Fruit fly (Drosophila melanogaster): ENCODE data around the gene Arfrp1.

Gene Arfrp1

DNA sequence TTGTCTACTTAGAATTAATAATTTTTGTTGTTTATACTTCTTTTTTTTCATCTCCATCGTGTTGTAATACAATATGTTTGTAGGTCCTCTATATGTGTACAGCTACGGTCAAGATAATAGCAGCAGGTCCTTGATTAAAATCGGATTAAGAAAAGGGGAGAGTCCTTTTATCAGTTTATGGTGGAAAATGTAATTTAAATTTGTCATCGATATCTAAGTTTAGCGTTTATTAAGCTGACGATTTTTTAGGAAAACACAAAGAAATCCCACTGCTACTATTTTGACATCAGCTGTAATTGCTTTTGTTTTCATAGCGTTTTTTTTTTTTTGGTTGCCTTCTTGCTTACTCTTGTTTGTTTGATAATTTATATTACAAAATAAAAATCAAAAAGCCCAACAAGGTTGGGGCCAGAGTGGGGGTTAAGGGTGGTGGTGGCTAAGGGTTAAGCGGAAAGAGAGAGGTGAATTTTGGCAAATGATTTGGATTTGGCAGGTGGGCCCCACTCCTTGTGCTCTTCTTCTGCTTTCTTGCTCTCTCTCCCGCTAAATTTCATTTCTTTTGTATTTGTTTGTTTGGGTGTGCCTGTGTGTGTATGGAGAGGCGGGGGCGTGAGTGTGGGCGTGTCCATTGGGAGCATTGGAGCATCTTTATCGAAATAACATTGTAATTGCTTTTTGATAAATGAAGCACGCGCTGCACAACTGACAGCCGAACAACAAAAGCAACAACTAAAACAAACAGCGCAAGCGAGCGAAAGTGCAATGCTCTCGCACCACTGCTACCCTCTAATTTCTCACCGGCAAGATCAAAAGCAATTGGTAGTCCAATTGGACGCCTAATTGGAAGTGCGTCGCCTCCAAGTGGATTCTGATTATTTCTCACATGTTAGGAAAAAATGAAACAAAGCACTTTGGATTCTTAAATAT, 14.2 kb downstream of the Arfrp1 start (continued):
- TF ChIP-seq CG7745 (tag; optimal IDR thresholded peaks at IDR 0.05) (no peak), MBD-R2 (GFP tag; IDR thresholded peaks at IDR 0.05) (no peak), exex (tag; optimal IDR thresholded peaks at IDR 0.05) (no peak), grau (tag; optimal IDR thresholded peaks at IDR 0.05) (peak; percentile 56), nerfin-1 (tag; optimal IDR thresholded peaks at IDR 0.05) (peak; percentile 6), CG10147 (GFP tag; optimal IDR thresholded peaks at IDR 0.05) (peak; percentile 15), fd96Cb (tag; optimal IDR thresholded peaks at IDR 0.05) (peak; percentile 49), B-H2 (GFP tag; optimal IDR thresholded peaks at IDR 0.05) (no peak), Fer1 (GFP tag; optimal IDR thresholded peaks at IDR 0.05) (peak; percentile 52), CG13424 (tag; optimal IDR thresholded peaks at IDR 0.05) (peak; percentile 50), ranshi (GFP tag; IDR thresholded peaks at IDR 0.05) (no peak), CG3407 (GFP tag; optimal IDR thresholded peaks at IDR 0.05) (no peak), MTF-1 (GFP tag; optimal IDR thresholded peaks at IDR 0.05; ENCODE audit: borderline replicate concordance) (no peak), NfI (GFP tag; optimal IDR thresholded peaks at IDR 0.05) (peak; percentile 28), CG11247 (GFP tag; IDR thresholded peaks at IDR 0.05) (no peak), Meics (GFP tag; optimal IDR thresholded peaks at IDR 0.05) (peak; percentile 60), CG1647 (GFP tag; optimal IDR thresholded peaks at IDR 0.05) (peak; percentile 19), pan (optimal IDR thresholded peaks at IDR 0.05) (no peak), pan (GFP tag; optimal IDR thresholded peaks at IDR 0.05 in 1 of 2, IDR thresholded peaks at IDR 0.05 in 1 of 2) (peak in 1 of 2 experiments; percentile 50), MESR4 (GFP tag; optimal IDR thresholded peaks at IDR 0.05) (no peak), HLH54F (GFP tag; optimal IDR thresholded peaks at IDR 0.05) (no peak), kni (GFP tag; optimal IDR thresholded peaks at IDR 0.05) (no peak), btn (GFP tag; optimal IDR thresholded peaks at IDR 0.05) (no peak), CG17612 (GFP tag; IDR thresholded peaks at IDR 0.05) (no peak), CG11696 (GFP tag; IDR thresholded peaks at IDR 0.05) (peak; percentile 87), sqz (GFP tag; optimal IDR thresholded peaks at IDR 0.05) (no peak), CG43689 (GFP tag; IDR thresholded peaks at IDR 0.05) (no peak), CG8478 (optimal IDR thresholded peaks at IDR 0.05) (no peak), CG34376 (GFP tag; optimal IDR thresholded peaks at IDR 0.05) (no peak), Abd-B (GFP tag; optimal IDR thresholded peaks at IDR 0.05) (no peak), CG15073 (GFP tag; optimal IDR thresholded peaks at IDR 0.05) (no peak), CG2120 (GFP tag; optimal IDR thresholded peaks at IDR 0.05) (peak; percentile 68), en (GFP tag; optimal IDR thresholded peaks at IDR 0.05) (no peak), phol (tag; optimal IDR thresholded peaks at IDR 0.05) (peak; percentile 54), Doc2 (GFP tag; IDR thresholded peaks at IDR 0.05) (no peak), fu2 (GFP tag; optimal IDR thresholded peaks at IDR 0.05) (no peak), pho (GFP tag; optimal IDR thresholded peaks at IDR 0.05) (peak; percentile 6), CG18476 (GFP tag; optimal IDR thresholded peaks at IDR 0.05) (no peak), CG4730 (GFP tag; IDR thresholded peaks at IDR 0.05) (no peak; the same call in 1 of the 2 replicates), zen2 (GFP tag; IDR thresholded peaks at IDR 0.05; ENCODE audit: partially characterized antibody) (no peak), her (GFP tag; optimal IDR thresholded peaks at IDR 0.05) (no peak), Ada2b (GFP tag; IDR thresholded peaks at IDR 0.05) (peak; percentile 46), Neu2 (GFP tag; optimal IDR thresholded peaks at IDR 0.05; ENCODE audit: borderline replicate concordance) (no peak), hbn (GFP tag; IDR thresholded peaks at IDR 0.05; ENCODE audit: partially characterized antibody) (no peak), CG7839 (tag; optimal IDR thresholded peaks at IDR 0.05) (peak; percentile 64), HLHmδ (GFP tag; optimal IDR thresholded peaks at IDR 0.05) (no peak), run (tag; optimal IDR thresholded peaks at IDR 0.05) (no peak), tgo (GFP tag; IDR thresholded peaks at IDR 0.05) (no peak), CG1792 (GFP tag; optimal IDR thresholded peaks at IDR 0.05) (no peak)

Data from whole organism, embryonic.